Worm (Caenorhabditis elegans): ENCODE data around the gene B0285.3.

The B0285.3 gene

DNA sequence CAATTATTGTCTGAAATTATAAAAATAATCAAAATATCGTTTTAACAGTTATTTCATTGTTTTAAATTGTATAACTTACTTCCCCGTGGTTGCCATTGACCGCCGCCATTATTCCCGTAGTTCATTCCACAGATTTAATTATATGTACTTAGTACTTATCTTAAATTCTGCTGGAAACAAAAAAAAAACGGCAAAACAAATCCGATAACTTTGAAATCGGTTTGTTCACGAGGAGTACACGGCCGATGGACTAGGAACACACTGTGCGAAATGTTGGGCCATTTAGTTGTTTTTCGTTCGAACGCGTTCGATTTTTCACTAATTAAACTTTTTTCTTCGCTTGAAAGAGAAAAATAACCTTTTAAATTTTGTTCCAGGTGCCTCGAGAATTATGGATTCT is at the start of gene B0285.3, which contains the start of gene lcmt-1:
B0285.3 (minus strand) TSS at position 267 of the 400 bp plus-strand sequence.
lcmt-1 (plus strand) TSS at position 377 of the 400 bp plus-strand sequence.
- TF ChIP-seq unc-62 (GFP tag; optimal IDR thresholded peaks at IDR 0.05), result no peak

ce11 chrIII:4391938-4392337 is 48.8 kb upstream of the B0285.3 start:
- no peak for TF ChIP-seq unc-62 (GFP tag; optimal IDR thresholded peaks at IDR 0.05)

ce11 chrIII:4391319-4391718 is 48.2 kb upstream of the B0285.3 start:
- no peak for TF ChIP-seq unc-62 (GFP tag; optimal IDR thresholded peaks at IDR 0.05)

ce11 chrIII:4390421-4390820 is 47.3 kb upstream of the B0285.3 start:
- TF ChIP-seq unc-62 (GFP tag; optimal IDR thresholded peaks at IDR 0.05), result no peak

- TF ChIP-seq unc-62 (GFP tag; optimal IDR thresholded peaks at IDR 0.05), result no peak
Observed at ce11 chrIII:4384487-4384886, 41.4 kb upstream of the B0285.3 start, which contains the start of gene pals-28. Gene pals-28, plus strand, starts transcription at chrIII:4384787.

DNA sequence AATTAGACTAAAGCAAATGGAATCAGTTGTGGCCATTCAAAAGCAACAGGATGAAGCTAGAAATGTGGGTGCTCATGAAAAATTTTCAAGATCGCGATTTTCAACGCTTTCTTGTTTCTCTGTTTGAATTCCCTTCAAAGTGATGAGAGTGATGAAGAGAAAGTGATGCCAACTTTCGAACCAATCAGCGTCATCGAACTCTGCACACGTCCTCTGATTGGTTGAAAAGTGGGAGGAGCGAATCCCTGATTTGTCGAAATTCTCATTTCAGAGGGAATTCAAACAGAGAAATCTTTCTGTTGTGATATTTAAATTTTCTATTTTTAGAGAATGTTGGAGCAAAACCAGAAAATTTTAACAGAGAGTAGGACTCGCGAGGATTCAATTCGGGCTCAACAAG is 39.0 kb upstream of the B0285.3 start:
- no peak for TF ChIP-seq unc-62 (GFP tag; optimal IDR thresholded peaks at IDR 0.05)

DNA sequence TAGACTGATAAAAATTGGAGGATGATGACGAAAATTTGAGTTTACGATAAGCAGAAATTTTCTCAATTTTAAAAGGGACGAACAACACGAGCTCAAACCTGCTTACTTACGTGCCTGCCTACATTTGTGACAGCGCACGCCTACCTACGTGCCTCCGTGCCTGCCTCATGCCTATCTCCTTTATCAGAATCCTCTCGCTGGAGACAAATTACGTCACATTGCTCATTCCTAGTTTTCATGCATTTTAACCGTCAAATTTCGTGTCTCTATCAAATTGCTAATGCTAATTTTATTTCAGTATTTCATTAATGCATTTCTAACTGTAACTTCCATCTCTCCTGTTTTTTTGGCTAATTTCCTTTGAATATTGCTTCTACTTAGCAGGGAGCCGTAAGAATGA is 38.2 kb upstream of the B0285.3 start, which contains the start of gene pals-27:
pals-27 (plus strand) TSS at position 301 of the 400 bp plus-strand sequence.
- TF ChIP-seq unc-62 (GFP tag; optimal IDR thresholded peaks at IDR 0.05), result no peak

DNA sequence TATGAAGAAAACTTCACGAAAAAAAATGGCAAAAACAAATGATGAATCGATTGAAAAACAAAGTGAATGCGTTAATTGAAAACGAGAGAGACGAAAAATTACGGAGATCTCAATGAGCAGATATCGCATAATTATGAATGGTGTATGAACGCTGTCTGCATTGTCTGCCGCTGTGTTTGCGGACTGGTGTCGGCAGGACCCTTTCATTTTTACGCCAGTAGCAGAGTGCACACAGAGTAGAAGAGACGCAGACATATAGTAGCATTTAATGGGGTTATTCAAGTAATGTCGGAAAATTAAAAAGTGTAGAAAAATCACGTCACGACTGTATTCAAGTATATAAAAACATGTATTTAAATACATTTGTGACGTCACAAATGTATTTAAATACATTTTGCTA is 37.7 kb upstream of the B0285.3 start:
- no peak for TF ChIP-seq unc-62 (GFP tag; optimal IDR thresholded peaks at IDR 0.05)

ce11 chrIII:4379717-4380116 is 36.6 kb upstream of the B0285.3 start, which contains the start of gene B0284.3:
Gene B0284.3, minus strand, starts transcription at chrIII:4379817.
- no peak for TF ChIP-seq unc-62 (GFP tag; optimal IDR thresholded peaks at IDR 0.05)

DNA sequence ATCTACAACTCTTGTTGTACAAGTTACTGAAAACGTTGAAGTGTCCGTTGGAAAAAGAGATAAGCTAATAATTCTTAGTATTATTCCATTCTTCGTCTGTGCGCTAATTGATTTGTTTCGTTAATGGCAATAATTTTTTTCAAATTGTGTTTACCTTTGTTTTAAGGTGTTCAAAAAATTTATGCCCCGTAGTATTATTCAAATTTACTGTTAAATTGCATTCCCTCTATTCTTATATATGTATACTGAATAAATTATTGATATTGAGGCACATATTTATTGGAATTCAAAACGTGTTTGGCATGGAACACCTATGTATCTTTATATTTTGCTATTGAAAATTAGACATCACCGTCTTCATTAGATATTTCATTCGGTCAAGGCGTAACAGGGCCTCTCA is 31.7 kb upstream of the B0285.3 start, which contains the start of gene pals-26:
pals-26 (plus strand) TSS at position 301 of the 400 bp plus-strand sequence.
- TF ChIP-seq unc-62 (GFP tag; optimal IDR thresholded peaks at IDR 0.05), result no peak

DNA sequence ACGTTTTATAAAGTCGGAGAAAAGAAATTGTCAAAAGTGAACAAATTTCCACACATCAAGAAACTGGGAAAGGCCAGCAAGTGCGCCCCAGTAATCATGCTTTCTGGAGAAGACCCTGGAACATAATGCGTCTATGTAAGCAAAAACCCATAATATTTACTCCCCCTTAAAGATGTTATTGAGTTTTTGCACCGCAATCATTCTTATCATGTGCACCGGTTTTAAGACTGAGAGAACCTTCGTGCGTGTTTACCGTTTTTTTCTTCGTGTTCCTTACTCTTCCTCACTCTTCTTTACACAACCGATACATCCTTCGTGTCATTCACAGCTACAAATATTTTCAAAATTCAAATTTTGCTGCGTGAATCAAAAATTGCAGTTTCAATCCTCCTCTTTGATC is 29.8 kb upstream of the B0285.3 start:
- no peak for TF ChIP-seq unc-62 (GFP tag; optimal IDR thresholded peaks at IDR 0.05)

DNA sequence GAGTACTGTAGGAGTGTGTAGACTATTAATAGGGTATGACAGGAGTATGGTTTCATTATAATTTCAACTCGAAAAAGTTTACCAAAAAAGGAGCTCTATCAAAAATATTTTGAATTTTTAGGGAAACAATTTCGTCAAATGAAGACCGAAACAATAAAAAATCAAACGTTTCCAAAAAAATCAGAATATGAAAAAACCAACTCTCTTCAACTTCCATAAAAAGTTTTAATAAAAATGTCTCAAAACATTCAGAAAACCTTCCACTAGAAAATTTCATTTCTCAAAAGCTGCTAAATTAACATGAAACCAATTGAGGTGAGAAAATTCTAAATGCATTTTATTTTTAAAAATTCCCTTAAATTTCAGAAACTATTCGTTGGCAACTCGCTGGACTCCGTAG is 27.4 kb upstream of the B0285.3 start, which contains the start of gene ckb-3:
ckb-3 (plus strand) TSS at position 301 of the 400 bp plus-strand sequence.
- TF ChIP-seq unc-62 (GFP tag; optimal IDR thresholded peaks at IDR 0.05), result no peak

DNA sequence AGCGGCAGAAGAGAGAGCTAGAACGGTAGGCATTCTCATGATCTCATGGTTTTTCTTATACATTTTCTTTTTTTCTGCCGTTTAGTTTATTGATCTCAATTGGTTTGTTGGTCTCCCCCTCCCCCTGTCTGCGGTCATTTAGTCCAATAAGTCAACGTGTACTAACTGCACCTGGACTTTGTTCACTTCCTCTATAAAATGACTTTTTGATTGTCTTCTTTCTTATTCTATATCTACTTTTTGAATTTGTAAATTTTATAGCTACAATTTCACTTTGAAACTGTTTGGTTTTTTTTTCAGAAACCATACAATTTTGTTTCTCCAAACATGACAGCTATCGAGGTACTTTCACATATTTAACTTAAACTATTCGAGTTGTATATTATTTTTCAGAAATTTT is 24.5 kb upstream of the B0285.3 start, which contains the start of gene ckb-2:
ckb-2 (plus strand) TSS at position 301 of the 400 bp plus-strand sequence.
- no peak for TF ChIP-seq unc-62 (GFP tag; optimal IDR thresholded peaks at IDR 0.05)

ce11 chrIII:4364974-4365373 is 21.8 kb upstream of the B0285.3 start, which contains the start of gene ckb-1:
Gene ckb-1, plus strand, starts transcription at chrIII:4365274.
- no peak for TF ChIP-seq unc-62 (GFP tag; optimal IDR thresholded peaks at IDR 0.05)

DNA sequence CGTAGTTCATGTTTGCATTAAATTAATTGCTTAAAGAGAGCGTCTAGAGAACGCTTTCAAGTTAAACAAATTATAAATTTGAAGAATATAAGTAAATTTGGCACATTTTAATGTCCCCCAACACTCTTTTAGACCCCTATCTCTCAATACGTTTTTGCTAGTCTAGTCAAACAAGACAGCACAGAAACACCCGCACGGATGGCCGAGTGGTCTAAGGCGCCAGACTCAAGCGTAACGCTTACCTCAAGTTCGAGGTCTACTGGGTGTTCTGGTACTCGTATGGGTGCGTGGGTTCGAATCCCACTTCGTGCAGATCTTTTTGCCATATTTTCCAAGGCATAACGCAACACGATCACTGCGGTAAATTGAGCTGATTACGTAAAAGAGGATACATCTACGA is 19.2 kb upstream of the B0285.3 start:
- TF ChIP-seq unc-62 (GFP tag; optimal IDR thresholded peaks at IDR 0.05), result no peak

DNA sequence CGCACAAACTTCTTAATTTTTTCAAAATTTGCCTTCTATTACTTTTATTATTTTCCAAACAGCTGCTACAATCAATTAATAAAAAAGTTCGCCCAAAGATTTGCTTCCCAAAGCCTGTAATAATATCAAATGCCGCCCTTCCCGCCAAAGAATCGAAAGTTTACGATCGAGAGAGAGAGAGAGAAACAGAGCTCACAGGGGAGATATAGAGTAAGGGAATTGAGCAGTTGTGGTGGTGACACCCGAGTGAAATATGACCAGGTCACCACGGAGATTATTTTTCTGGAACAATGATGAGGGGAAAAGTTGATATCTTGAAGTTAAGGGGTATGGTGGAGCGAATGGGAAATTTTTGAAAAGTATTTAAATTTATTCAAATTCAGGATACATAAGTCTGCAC is 16.8 kb upstream of the B0285.3 start:
- TF ChIP-seq unc-62 (GFP tag; optimal IDR thresholded peaks at IDR 0.05), result no peak

DNA sequence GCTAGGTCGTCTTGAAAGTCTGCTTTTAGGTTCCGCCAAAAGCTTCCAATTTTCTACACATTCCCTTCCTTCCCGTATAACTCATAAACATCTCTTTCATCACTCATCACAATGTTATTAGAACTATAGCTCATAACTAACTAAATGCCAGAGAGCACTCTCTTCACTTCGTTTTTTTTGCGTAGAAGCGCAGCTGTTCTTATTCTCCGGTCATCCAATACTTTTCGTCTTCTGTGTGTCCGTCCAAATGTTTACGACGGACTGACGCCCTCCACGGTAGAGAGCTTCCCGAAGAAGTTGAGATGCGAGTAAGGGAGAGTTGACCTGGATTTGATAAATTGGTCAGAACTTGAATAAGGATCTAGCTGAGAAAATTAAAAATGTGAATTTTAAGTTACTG is 16.1 kb upstream of the B0285.3 start:
- no peak for TF ChIP-seq unc-62 (GFP tag; optimal IDR thresholded peaks at IDR 0.05)

DNA sequence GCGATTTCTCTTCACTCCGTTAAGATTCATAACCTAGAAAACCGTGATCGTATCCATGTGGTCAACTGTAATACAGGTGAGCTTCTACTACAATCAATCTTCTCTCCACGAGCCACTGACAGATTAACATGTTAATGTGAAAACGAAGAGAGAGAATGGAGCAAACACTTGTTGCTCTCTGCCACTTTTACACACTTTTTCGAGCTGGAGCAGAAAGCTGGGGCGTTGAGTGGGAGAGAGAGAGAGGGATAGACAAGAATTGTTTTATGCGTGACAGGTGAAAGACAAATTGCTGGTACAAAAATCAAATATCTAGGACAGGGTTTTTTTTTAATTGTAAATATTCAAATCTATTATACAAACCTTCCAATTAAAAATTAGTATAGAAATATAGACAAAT is 15.2 kb upstream of the B0285.3 start:
- TF ChIP-seq unc-62 (GFP tag; optimal IDR thresholded peaks at IDR 0.05), result no peak

Data from whole organism, dauer.